Fruit fly (Drosophila melanogaster): ENCODE results near the gene Eaf6.

The Eaf6 gene

DNA sequence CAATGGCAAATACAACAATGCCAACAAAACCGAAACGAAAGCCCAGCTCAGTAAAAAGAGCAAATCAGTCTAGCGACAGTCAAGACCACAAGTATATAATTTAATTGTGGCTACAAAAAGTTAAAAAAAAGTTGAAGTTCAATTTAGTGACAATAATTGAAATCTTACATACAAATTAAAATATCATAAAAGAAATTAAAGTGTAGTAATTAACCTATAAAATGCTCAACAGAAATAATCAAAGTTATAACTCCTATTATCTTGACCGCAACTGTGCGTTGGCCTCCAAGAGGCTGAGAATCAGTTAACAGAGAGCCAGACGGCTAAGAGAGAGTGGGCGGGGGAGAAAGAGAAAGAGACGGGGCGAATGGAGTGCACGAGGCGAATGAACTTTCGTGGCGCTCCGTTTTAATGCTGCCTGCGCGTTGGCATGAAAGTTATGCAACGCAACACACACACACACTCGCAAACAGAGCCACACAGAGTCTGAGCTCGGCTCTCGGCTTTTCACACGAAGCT is 3.7 kb upstream of the Eaf6 start:
- no peak for TF ChIP-seq CG17801 (GFP tag; optimal IDR thresholded peaks at IDR 0.05; ENCODE audit: partially characterized antibody)

DNA sequence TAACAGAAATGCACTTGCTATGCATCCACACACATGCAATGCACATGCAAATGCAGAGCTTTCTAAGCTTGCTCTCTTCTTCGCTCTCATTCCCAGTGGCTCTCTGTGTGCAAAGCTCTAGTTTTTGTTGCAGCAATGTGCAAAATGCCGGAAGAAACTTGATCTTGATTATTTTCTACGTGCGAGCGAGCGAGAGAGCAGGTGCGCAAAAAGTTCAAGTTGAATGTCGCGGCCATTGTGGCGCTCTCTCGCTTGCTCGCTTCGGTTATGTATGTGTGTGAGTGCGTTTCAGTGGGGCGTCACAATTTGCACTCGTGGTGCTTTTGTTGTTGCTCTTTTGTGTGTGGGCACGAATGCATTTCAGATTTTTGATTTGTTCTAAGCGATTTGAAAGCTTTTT is 2.5 kb upstream of the Eaf6 start:
- TF ChIP-seq CG17801 (GFP tag; optimal IDR thresholded peaks at IDR 0.05; ENCODE audit: partially characterized antibody), result peak; percentile 7

DNA sequence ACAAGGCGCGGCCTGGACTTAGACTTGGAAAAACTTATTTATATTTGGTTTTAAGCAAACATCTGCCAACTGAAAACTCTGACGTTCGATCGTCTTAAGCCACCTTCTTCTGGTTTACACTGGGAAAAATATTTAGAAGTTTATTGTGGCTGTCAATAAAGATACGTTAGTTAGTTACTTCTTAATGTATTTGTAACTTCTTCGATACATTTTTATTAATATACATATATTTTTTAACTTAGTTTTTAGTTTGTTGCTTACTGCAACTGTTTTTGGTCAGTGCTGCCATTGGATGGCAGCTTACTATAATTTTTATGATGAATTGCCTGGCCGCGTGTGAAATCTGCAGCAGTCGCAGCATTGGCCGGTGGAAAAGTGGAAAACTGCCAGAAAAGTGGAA is 1.4 kb upstream of the Eaf6 start:
- TF ChIP-seq CG17801 (GFP tag; optimal IDR thresholded peaks at IDR 0.05; ENCODE audit: partially characterized antibody), result no peak

DNA sequence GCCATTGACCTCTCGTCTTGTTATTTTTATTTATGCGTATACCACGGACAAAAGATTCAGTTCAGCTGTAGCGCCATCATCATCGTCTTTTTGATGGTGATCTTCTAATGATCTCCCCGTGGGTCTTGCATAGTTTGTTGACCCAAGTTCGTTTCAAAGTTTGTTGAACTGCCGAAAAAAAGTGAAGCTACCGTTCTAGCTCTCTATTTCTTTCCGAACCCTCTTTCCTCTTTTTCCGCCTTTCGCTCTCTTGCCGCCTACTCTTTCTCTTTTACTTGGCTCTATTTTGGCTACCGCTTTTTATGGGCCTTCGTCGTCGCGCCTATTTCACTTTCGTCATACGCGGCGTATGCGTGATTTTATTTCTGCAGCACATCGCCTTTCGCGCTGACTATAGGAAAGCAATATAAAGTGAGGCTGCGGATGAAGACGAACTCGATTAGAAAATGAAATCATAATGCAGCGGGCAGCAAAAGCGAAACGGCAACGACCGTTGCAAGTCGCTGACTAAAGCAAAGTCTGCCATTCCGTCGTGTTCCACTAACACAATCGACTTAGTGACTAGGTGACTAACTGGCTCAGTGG is 778 bp upstream of the Eaf6 start:
- TF ChIP-seq CG17801 (GFP tag; optimal IDR thresholded peaks at IDR 0.05; ENCODE audit: partially characterized antibody), result no peak

DNA sequence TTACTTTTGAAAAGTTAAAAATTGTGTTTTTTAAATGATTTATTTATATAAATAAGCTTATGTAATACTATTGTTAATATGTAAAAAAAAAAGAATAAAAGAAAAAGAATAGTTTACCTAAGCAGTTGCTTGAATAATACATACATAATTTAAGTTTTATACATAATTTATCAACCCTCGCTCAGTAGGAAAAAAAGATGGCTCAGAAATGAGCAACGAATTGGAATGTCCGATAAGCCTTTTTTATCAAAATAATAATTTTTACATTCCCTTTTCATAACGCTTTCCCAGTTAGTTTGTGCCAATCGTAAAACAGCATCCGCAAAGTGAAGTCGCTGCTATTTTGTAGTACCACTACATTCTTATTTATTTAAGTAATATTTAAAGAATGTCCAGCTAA is 3.6 kb downstream of the Eaf6 start, which contains the start of gene mthl2:
Gene mthl2, plus strand, starts transcription at position 301 of the 400 bp plus-strand sequence.
- no peak for TF ChIP-seq CG17801 (GFP tag; optimal IDR thresholded peaks at IDR 0.05; ENCODE audit: partially characterized antibody)

DNA sequence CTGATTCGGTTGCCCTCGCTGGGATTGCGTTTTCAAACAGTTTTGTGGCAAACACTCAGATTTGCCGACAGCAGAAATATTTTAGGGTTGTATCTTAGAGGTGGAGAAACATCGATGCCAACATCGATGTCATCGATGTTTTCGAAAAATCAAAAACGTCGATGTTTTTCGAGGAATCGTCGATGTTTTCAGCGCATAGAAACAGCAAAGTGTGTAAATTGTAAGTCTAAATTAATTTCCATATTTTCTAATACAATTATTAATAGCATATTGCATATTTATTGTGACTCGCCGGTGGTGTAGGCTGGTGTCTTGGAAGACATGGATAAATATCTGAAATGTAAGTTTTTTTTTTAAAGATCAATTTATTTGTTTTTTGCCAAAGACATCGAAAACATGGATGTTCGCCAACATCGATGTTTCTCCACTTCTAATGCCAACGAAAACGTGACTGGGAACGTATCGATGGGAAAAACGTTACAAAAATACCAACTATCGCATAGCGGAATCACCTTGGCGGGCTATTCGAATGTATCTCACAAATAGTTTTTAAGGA is 4.2 kb downstream of the Eaf6 start, which contains the start of gene TM9SF3:
Gene TM9SF3, minus strand, starts transcription at position 120 of the 556 bp plus-strand sequence.
- no peak for TF ChIP-seq CG17801 (GFP tag; optimal IDR thresholded peaks at IDR 0.05; ENCODE audit: partially characterized antibody)

DNA sequence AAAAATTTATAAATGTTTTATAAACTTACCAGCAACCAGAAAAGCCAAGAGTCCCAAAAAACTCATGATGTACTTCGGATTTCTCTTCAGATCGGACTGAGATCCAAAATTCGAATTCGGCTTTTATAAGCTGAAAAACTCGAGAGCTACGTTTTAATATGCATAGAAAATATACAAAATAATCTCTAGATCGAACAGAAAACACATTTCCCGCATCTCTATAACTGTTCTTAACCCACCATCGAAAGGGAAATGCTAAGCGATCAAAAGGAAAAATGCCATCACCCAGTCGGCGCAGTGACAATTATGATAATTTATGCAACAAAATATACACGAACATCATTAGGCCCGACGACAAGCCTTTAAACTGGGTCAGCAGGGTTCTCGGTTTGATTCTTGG is 8.5 kb downstream of the Eaf6 start, which contains the start of gene CG10591:
Gene CG10591, minus strand, starts transcription at position 101 of the 400 bp plus-strand sequence.
- no peak for TF ChIP-seq CG17801 (GFP tag; optimal IDR thresholded peaks at IDR 0.05; ENCODE audit: partially characterized antibody)

DNA sequence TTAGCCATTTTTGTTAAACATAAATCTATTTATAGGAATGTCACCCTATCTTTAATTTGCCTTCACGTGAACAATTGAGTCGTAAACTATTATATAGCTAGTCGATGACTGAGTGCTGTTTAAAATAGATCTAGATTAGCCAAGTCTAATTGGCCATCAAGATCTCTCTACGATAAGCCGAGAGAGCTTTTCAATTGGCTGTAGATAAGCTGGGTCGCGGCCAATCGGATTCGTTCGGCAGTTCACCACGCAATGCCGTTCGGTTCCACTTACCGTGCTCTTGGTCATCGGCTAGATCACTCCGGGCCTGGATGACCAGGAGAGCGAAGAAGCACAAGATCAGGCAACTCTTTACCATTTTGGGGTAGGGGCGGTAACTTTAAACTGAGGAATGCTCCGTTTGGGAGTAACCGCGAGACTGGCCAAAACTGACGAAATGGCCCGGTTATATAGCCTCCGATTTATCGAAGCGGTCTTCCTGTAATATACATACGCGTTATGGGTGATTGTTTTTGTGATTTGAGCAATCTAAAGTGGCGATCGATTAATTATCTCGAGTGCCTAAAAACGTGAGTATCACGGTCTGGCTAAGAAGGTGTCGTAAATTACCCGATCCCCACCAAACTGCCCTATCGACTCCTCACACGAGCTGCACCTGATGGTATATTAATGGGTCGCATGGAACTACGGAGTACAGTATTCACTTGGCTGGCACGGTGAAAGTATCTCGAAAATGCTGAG is 13.1 kb downstream of the Eaf6 start, which contains the start of the genes Alp10 and Alp9:
Gene Alp10, minus strand, starts transcription at position 420 of the 741 bp plus-strand sequence.
Gene Alp9, plus strand, starts transcription at position 690 of the 741 bp plus-strand sequence.
- TF ChIP-seq CG17801 (GFP tag; optimal IDR thresholded peaks at IDR 0.05; ENCODE audit: partially characterized antibody), result no peak

DNA sequence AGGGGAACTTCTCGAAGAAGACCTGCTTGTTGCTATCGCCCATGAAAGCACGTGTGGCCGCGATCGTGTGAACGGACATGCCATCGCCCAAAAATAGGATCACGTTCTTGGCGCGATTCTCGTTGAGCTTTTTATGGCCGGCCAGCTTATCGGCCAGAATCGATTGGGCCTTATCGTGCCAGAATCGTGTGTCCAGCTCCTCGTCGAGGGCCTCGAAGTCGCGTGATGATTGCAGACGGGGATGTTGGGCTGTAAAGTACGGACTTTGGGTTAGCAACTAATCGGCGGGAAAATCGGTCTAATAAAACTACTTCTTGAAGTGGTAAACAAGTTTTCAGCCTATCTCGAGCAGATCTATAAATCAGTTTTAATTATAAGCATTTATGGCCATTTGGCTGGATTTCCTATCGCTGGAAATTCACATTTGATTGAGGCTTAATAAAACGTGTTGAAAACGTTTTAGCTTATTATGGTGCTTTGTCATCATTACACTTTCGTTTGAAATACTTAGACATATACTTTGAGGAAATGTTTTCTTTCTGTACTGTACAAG is 13.9 kb downstream of the Eaf6 start:
- no peak for TF ChIP-seq CG17801 (GFP tag; optimal IDR thresholded peaks at IDR 0.05; ENCODE audit: partially characterized antibody)

DNA sequence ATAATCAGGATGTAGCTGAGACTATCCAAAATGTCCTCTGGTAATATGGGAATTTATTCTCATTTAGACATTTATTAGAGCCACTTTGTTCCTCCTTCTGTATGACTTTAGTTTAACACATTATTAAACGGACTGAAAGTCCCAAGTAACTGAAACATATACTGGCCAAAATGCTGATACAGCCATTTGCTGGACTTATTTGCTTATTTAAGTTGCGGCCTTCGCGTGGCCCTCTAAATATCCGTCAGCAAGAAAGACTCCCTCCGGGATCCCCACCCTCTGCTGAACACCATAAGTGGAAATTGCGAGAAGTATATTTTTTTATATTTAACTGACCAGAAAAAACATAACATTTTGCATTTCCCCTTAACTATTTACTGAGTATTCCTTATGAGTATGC is 15.7 kb downstream of the Eaf6 start, which contains the start of gene spo:
Gene spo, minus strand, starts transcription at position 135 of the 400 bp plus-strand sequence.
- TF ChIP-seq CG17801 (GFP tag; optimal IDR thresholded peaks at IDR 0.05; ENCODE audit: partially characterized antibody), result no peak

DNA sequence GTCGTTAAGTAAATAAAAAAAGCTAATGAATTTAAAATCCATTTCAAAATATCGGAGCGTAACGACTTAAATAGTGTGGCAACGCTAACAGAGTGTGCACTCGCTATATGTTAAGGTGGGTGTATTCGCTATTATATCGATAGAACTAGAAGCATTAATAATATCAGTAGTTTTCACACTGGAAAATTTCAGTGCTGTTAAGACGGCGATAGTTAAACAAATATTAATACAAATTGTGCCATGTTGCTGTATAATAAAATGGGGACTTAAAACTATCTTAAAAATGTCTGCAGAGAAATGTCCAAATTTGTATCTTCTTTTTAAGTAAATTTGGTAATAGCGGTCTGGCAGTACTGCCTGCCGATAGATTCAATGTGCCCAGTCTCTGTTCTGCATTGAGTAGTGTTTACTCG is 24.8 kb downstream of the Eaf6 start:
- peak; percentile 75 for TF ChIP-seq CG17801 (GFP tag; optimal IDR thresholded peaks at IDR 0.05; ENCODE audit: partially characterized antibody)

DNA sequence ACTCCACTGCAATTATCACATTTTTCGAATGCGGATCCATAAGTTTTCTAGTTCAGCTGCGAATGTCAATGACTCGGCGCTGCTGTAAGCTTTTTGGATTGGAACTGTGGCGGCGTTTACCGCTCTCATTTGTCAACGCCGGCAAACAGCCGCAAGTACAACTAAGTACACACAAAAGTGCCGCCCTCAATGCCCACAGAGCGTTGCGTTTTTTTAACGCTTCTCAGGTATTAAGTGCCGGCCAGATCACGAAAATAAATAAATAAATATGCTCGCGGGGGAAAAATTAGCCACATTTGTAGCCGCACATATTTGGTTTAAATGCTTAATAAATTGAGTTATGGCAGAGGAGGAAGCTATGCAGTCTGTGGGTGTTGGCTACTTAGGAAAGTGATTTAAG is 26.6 kb downstream of the Eaf6 start:
- no peak for TF ChIP-seq CG17801 (GFP tag; optimal IDR thresholded peaks at IDR 0.05; ENCODE audit: partially characterized antibody)

DNA sequence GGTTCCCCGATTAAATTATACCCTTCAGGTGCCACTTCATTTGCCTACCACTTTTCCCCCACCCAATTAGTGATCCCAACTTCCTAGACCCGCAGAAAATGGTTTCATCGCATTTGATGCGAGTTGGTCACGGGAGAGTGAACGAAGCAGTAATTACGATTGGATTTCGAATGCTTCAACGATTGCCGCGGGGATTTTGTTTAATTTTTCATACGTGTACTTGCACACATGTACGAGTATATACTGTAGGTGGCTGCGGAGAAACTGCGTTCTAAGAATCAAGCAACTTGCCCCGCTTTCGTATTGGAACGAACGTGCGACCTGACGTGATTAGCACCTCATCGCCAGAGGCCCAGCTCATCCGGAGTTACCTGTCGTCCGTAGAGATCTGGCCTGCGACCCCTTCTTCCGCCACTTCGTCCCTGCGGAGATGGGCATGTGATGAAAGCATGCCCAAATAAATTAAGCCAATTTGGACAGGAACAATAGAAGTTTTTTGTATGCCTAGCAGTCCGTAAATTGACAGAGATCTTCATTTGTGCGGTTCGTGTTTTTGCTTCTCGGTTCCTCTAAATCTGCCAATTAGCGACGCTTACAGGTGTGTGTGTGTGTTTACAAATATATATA is 27.5 kb downstream of the Eaf6 start:
- TF ChIP-seq CG17801 (GFP tag; optimal IDR thresholded peaks at IDR 0.05; ENCODE audit: partially characterized antibody), result no peak

DNA sequence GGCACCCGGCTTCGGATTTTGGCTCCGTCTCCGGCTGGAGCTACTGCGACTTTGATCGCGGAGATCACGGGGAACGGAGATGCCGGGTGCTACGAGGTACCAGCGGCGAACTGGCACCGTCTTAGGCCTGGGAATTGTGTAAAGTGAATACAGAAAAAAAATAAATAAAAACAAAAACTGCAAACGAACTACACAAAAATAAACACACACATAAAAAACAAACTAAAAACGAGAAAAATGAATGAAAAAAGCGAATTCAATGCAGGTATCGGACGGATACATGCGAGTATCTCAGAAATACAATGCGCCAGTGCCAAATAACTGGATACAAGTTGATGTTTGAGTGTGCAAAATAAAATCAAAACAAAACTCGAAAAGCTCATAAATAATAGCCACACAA is 28.3 kb downstream of the Eaf6 start:
- no peak for TF ChIP-seq CG17801 (GFP tag; optimal IDR thresholded peaks at IDR 0.05; ENCODE audit: partially characterized antibody)

DNA sequence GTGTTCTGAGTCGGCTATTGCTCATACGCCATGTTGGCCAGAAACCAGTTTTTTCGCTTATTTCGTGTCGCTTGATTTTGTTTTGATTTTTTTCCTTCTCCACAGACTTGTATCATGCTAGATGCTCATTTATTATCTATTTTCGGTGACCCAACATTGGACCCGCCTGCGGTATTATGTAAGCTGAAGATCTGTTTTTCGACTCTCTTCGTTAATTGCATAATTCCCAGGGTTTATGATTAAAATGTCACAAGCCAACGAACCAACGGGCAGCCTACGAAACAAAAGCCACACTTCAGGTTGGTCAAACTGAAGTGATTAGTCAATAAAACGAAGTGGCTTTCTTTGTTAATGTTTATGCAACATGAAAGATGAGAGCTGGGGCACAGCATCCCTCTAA is 29.5 kb downstream of the Eaf6 start:
- TF ChIP-seq CG17801 (GFP tag; optimal IDR thresholded peaks at IDR 0.05; ENCODE audit: partially characterized antibody), result no peak

Measured in ovary, adult (tissue).